Worm (Caenorhabditis elegans) whole organism, mixed stage, embryonic: ENCODE data around the gene fbxa-99.

Experiments
- elt-3 ChIP-seq: fragments of 150-350 bp; optimal IDR thresholded peaks from 2 replicates; lab custom pipeline; 2014; ENCODE audit warnings: missing biosample characterization, missing genetic modification characterization
- lin-13 ChIP-seq: fragments of 150-350 bp; optimal IDR thresholded peaks from 2 replicates; lab custom pipeline; 2014; ENCODE audit warnings: missing biosample characterization, missing genetic modification characterization
- sptf-1 ChIP-seq: sonication (generic microtip); optimal IDR thresholded peaks from 2 replicates; lab custom pipeline; 2017; ENCODE audit warnings: mild to moderate bottlenecking, missing genetic modification characterization, moderate library complexity, missing compliant biosample characterization

DNA sequence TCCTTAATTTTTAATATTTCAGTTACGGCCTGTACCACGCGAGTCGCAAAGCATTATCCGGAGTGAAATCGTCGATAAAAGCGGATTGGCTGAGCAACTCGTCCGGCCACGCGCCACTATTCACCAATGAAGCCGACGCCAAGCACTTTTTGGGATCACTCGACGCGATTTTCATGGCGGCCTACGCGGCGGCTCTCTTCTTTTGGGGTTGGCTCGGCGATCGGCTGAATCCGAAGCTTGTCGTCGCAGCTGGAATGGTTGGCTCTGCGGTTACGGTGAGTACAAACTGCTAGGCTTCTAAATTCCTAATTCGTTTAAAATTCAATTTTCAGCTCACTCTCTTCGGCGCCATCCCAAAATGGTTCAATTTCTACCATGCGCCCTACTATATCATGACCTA lies 42.3 kb upstream of the fbxa-99 start:
- TF ChIP-seq sptf-1 (tag; lab: Kevin White, UChicago), result no peak
- TF ChIP-seq elt-3 (tag; lab: Kevin White, UChicago), result no peak
- no peak for TF ChIP-seq lin-13 (tag; lab: Kevin White, UChicago)
